Worm (Caenorhabditis elegans) whole organism, L2 larva: ENCODE results near the gene neg-1.

ENCODE experiments used
- elt-3 ChIP-seq: sonication (generic microtip); optimal IDR thresholded peaks from 2 replicates; lab custom pipeline; 2017; ENCODE audit warnings: missing biosample characterization, missing genetic modification characterization
- mab-5 ChIP-seq: fragments of 150-350 bp; optimal IDR thresholded peaks from 2 replicates; lab custom pipeline; 2014; ENCODE audit warnings: missing biosample characterization, missing genetic modification characterization
- nhr-10 ChIP-seq: sonication (generic microtip); optimal IDR thresholded peaks from 2 replicates; lab custom pipeline; 2017; ENCODE audit warnings: missing biosample characterization, missing genetic modification characterization
- nhr-237 ChIP-seq: fragments of 150-350 bp; optimal IDR thresholded peaks from 2 replicates; lab custom pipeline; 2014; ENCODE audit warnings: missing biosample characterization, missing genetic modification characterization
- nhr-6 ChIP-seq: fragments of 150-350 bp; optimal IDR thresholded peaks from 2 replicates; lab custom pipeline; 2014; ENCODE audit warnings: missing biosample characterization, missing genetic modification characterization

DNA sequence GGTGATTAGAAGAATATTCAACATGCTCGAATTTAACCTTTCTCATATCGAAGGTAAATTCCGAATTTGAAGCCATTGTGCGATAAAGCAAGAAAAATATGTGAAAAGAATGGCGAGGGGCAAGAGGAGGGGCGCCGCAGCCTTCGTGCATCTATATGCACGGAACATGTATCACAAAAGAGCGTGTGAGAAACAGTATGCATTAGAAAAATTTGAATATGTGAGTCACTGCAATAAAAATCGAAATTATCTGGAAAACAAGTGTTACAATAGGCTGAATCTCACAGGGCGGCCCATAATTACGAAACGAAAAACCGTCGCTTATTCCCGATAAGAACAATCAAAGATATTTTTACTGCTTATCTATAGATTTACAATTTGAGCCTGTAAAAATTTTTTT, 27.2 kb upstream of the neg-1 start, which contains the start of gene F13A2.5:
- TF ChIP-seq mab-5 (no peak), nhr-237 (tag; lab: Kevin White, UChicago) (no peak), nhr-6 (no peak), elt-3 (tag; lab: Kevin White, UChicago) (no peak), nhr-10 (tag; lab: Kevin White, UChicago) (no peak)
